Fruit fly (Drosophila melanogaster) whole organism, embryonic: ENCODE results near the gene CG10185.
A peak's percentile ranks its signal among the peaks of the same experiment; 100 is the strongest.

ENCODE experiments used
- Asciz ChIP-seq: fragments of 200-800 bp; sonication (Bioruptor generic); optimal IDR thresholded peaks from 2 replicates; lab custom pipeline; 2017; ENCODE audit warnings: missing biosample characterization, mild to moderate bottlenecking, missing genetic modification characterization, missing genetic modification reagents
- CG13894 ChIP-seq: fragments of 200-800 bp; sonication (Bioruptor generic); optimal IDR thresholded peaks from 3 replicates; lab custom pipeline; 2018; ENCODE audit warnings: missing biosample characterization, mild to moderate bottlenecking, missing genetic modification characterization, moderate library complexity
- CG15479 ChIP-seq: fragments of 200-800 bp; sonication (Bioruptor generic); optimal IDR thresholded peaks from 3 replicates; lab custom pipeline; 2019; ENCODE audit warnings: missing biosample characterization, mild to moderate bottlenecking, missing genetic modification characterization, moderate library complexity
- CG16779 ChIP-seq: fragments of 200-800 bp; sonication (Bioruptor generic); IDR thresholded peaks from 2 replicates; pipeline ENCODE4 v1.3.6; 2022; ENCODE audit warnings: missing biosample characterization, missing genetic modification characterization
- CG16815 ChIP-seq: fragments of 200-800 bp; sonication (Bioruptor generic); optimal IDR thresholded peaks from 3 replicates; lab custom pipeline; 2017; ENCODE audit warnings: missing biosample characterization, mild to moderate bottlenecking, missing genetic modification characterization
- CG17568 ChIP-seq: fragments of 200-800 bp; sonication (Bioruptor generic); optimal IDR thresholded peaks from 2 replicates; lab custom pipeline; 2018; ENCODE audit warnings: missing biosample characterization, mild to moderate bottlenecking, missing genetic modification characterization, moderate library complexity
- CG1832 ChIP-seq: fragments of 200-800 bp; sonication (Bioruptor generic); optimal IDR thresholded peaks from 2 replicates; lab custom pipeline; 2017; ENCODE audit warnings: missing biosample characterization, mild to moderate bottlenecking, missing genetic modification characterization, inconsistent platforms
- CG2678 ChIP-seq: fragments of 200-800 bp; sonication (Bioruptor generic); optimal IDR thresholded peaks from 3 replicates; lab custom pipeline; 2019; ENCODE audit warnings: missing biosample characterization, mild to moderate bottlenecking, missing genetic modification characterization, moderate library complexity
- CG3847 ChIP-seq: fragments of 200-800 bp; sonication (Bioruptor generic); IDR thresholded peaks from 2 replicates; pipeline ENCODE4 v1.3.6; 2022; ENCODE audit warnings: missing biosample characterization, missing genetic modification characterization
- CG4424 ChIP-seq: fragments of 200-800 bp; sonication (Bioruptor generic); optimal IDR thresholded peaks from 3 replicates; lab custom pipeline; 2016; ENCODE audit warnings: missing biosample characterization, missing genetic modification characterization
- CG8388 ChIP-seq: fragments of 200-800 bp; sonication (Bioruptor generic); optimal IDR thresholded peaks from 2 replicates; lab custom pipeline; 2019; ENCODE audit warnings: missing biosample characterization, mild to moderate bottlenecking, missing genetic modification characterization, moderate library complexity
- Deaf1 ChIP-seq: fragments of 200-800 bp; optimal IDR thresholded peaks from 3 replicates; lab custom pipeline; 2019; ENCODE audit warnings: missing biosample characterization, mild to moderate bottlenecking, missing genetic modification characterization, moderate library complexity
- Doc3 ChIP-seq: fragments of 200-800 bp; sonication (Bioruptor generic); IDR thresholded peaks from 3 replicates; pipeline ENCODE4 v1.3.6; 2022; ENCODE audit warnings: missing biosample characterization, missing genetic modification characterization; ENCODE audit not compliant: partially characterized antibody
- Drgx ChIP-seq: fragments of 200-800 bp; sonication (Bioruptor generic); IDR thresholded peaks from 2 replicates; pipeline ENCODE4 v1.3.6; 2022; ENCODE audit warnings: missing biosample characterization, missing genetic modification characterization
- Ets65A ChIP-seq: fragments of 200-800 bp; sonication (Bioruptor generic); peaks from one replicate; lab custom pipeline; 2016; ENCODE audit warnings: missing biosample characterization, missing genetic modification characterization
- Hr39 ChIP-seq: fragments of >200 bp; optimal IDR thresholded peaks from 2 replicates; lab custom pipeline; 2017
- Kr ChIP-seq: fragments of 200-800 bp; sonication (Bioruptor generic); optimal IDR thresholded peaks from 2 replicates; lab custom pipeline; 2017; ENCODE audit warnings: missing biosample characterization, mild to moderate bottlenecking, missing genetic modification characterization
- Nf-YB ChIP-seq: fragments of 200-800 bp; sonication (Bioruptor generic); optimal IDR thresholded peaks from 3 replicates; lab custom pipeline; 2019; ENCODE audit warnings: missing biosample characterization, mild to moderate bottlenecking, missing genetic modification characterization, moderate library complexity
- Nf-YC ChIP-seq: fragments of 200-800 bp; optimal IDR thresholded peaks from 3 replicates; lab custom pipeline; 2019; ENCODE audit warnings: missing biosample characterization, mild to moderate bottlenecking, missing genetic modification characterization, moderate library complexity
- Side ChIP-seq: fragments of 200-800 bp; sonication (Bioruptor generic); optimal IDR thresholded peaks from 2 replicates; lab custom pipeline; 2016; ENCODE audit warnings: missing biosample characterization, missing genetic modification characterization
- Sin3A ChIP-seq: fragments of >200 bp; optimal IDR thresholded peaks from 2 replicates; lab custom pipeline; 2018
- Sry-δ ChIP-seq: fragments of 200-800 bp; sonication (Bioruptor generic); optimal IDR thresholded peaks from 2 replicates; lab custom pipeline; 2016; ENCODE audit warnings: missing biosample characterization, missing genetic modification characterization
- Trl ChIP-seq, 3 experiments: fragments of >200 bp in 2 of 3; fragments of 200-800 bp in 1 of 3; sonication (Bioruptor generic) in 1 of 3; optimal IDR thresholded peaks; 2 replicates in 1 of 3; 3 replicates in 2 of 3; lab custom pipeline; 2016 to 2017; ENCODE audit warnings: missing biosample characterization in 1 of 3, missing genetic modification characterization in 1 of 3
- Xrp1 ChIP-seq: fragments of 200-800 bp; sonication (Bioruptor generic); IDR thresholded peaks from 2 replicates; pipeline ENCODE4 v1.3.6; 2022; ENCODE audit warnings: missing biosample characterization, missing genetic modification characterization
- ap ChIP-seq: fragments of 200-800 bp; sonication (Bioruptor generic); IDR thresholded peaks from 2 replicates; pipeline ENCODE4 v1.3.6; 2022; ENCODE audit warnings: missing biosample characterization, missing genetic modification characterization
- ara ChIP-seq: fragments of 200-800 bp; sonication (Bioruptor generic); IDR thresholded peaks from 2 replicates; pipeline ENCODE4 v1.3.6; 2022; ENCODE audit warnings: missing biosample characterization, missing genetic modification characterization
- btn ChIP-seq: fragments of 200-800 bp; sonication (Bioruptor generic); optimal IDR thresholded peaks from 2 replicates; lab custom pipeline; 2016; ENCODE audit warnings: missing biosample characterization, missing genetic modification characterization
- cg ChIP-seq: fragments of 200-800 bp; sonication (Bioruptor generic); optimal IDR thresholded peaks from 3 replicates; lab custom pipeline; 2019; ENCODE audit warnings: missing biosample characterization, mild to moderate bottlenecking, missing genetic modification characterization, moderate library complexity
- chm ChIP-seq: fragments of 200-800 bp; sonication (Bioruptor generic); IDR thresholded peaks from 2 replicates; pipeline ENCODE4 v1.3.6; 2022; ENCODE audit warnings: missing biosample characterization, missing genetic modification characterization
- crol ChIP-seq: fragments of 200-800 bp; sonication (Bioruptor generic); IDR thresholded peaks from 2 replicates; pipeline ENCODE4 v1.3.6; 2022; ENCODE audit warnings: missing biosample characterization, missing genetic modification characterization
- dati ChIP-seq: fragments of 200-800 bp; sonication (Bioruptor generic); IDR thresholded peaks from 2 replicates; pipeline ENCODE4 v1.3.6; 2022; ENCODE audit warnings: missing biosample characterization, missing genetic modification characterization
- hbn ChIP-seq: fragments of 200-800 bp; sonication (Bioruptor generic); IDR thresholded peaks from 2 replicates; pipeline ENCODE4 v1.3.6; 2022; ENCODE audit warnings: missing biosample characterization, missing genetic modification characterization; ENCODE audit not compliant: partially characterized antibody
- pb ChIP-seq: fragments of 200-800 bp; sonication (Bioruptor generic); optimal IDR thresholded peaks from 3 replicates; lab custom pipeline; 2016; ENCODE audit warnings: missing biosample characterization, missing genetic modification characterization
- row ChIP-seq: fragments of 200-800 bp; sonication (Bioruptor generic); IDR thresholded peaks from 3 replicates; pipeline ENCODE4 v1.3.6; 2022; ENCODE audit warnings: missing biosample characterization, missing genetic modification characterization
- schlank ChIP-seq: fragments of 200-800 bp; sonication (Bioruptor generic); optimal IDR thresholded peaks from 2 replicates; lab custom pipeline; 2018; ENCODE audit warnings: missing biosample characterization, mild to moderate bottlenecking, missing genetic modification characterization
- trem ChIP-seq: fragments of 200-800 bp; optimal IDR thresholded peaks from 3 replicates; lab custom pipeline; 2019; ENCODE audit warnings: missing biosample characterization, mild to moderate bottlenecking, missing genetic modification characterization, moderate library complexity
- tx ChIP-seq: fragments of 200-800 bp; sonication (Bioruptor generic); optimal IDR thresholded peaks from 2 replicates; lab custom pipeline; 2016; ENCODE audit warnings: missing biosample characterization, missing genetic modification characterization

Gene CG10185

DNA sequence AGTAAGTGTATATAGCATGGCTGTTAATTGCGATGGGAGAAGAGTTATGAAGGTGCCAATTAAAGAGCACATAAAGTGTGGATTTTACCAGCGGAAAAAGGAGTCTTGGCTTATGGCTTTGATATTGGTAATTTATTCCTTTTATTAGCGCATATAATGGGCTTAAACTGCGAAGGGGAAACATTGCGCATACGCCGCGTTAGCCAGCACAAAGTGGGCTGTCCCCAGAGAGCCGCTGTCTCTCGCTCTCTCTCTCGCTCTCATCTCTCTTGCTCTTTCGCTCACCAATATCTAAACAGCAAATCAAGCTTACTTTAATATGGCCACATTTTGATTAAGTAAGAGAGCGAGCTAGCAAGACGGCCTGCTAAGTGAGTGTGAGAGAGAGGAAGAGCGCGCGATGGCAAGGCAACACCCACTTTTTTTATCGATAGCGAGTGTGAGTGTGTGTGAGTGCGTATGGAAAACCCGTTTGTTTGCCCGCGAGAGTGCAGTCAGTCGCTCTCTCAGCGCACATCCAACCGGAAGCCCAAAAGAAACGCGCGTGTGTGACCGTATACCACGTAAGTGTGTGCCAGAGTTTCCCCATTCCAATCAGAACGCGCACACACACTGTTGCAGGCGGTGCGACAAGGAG is 41.7 kb downstream of the CG10185 start, which contains the start of gene pnr (continued):
- TF ChIP-seq hbn (GFP tag; lab: Robert Waterston, UW) (peak; percentile 30; the same call in 1 of the 2 replicates), CG13894 (tag; lab: Kevin White, UChicago) (no peak), Side (peak; percentile 20), schlank (tag; lab: Kevin White, UChicago) (no peak), Sry-δ (GFP tag; lab: Kevin White, UChicago) (no peak), Trl (optimal IDR thresholded peaks at IDR 0.05; lab: Kevin White, UChicago) (peak; percentile 85), Trl (GFP tag; optimal IDR thresholded peaks at IDR 0.05; lab: Kevin White, UChicago) (peak; percentile 50), Xrp1 (GFP tag; lab: Robert Waterston, UW) (0 out of 2 replicates have a peak, but pooled peaks have one; percentile 20), btn (GFP tag; lab: Kevin White, UChicago) (no peak), ap (no peak), trem (tag; lab: Kevin White, UChicago) (no peak), CG17568 (no peak), dati (GFP tag; lab: Robert Waterston, UW) (no peak), Sin3A (no peak), CG4424 (GFP tag; lab: Kevin White, UChicago) (no peak), Asciz (no peak), CG16779 (no peak)
- TF ChIP-seq, all 482 proteins: peak for 132

DNA sequence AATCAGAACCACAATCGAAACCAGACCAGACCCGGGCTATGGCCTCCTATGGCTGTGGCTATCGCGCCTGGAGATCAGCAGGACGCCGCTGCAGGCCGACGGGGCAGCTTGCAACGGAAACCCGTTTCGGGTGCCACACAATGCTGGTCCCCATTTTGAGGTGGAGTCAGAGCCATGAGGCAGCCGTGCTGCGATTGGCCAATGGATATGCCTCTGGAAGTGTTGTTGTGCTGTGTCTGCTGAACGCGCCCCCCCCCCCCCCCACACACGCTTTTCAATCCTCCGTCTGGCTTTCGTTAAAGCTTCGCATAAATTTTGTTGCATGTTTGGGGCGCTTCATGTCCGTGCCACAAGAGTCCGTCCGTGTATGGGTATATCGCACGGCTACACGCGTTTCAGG is 43.3 kb downstream of the CG10185 start:
- TF ChIP-seq tx (no peak), Hr39 (lab: Kevin White, UChicago) (peak; percentile 61), cg (GFP tag; lab: Kevin White, UChicago) (peak; percentile 7), Ets65A (peak; percentile 60), Kr (GFP tag; lab: Kevin White, UChicago) (no peak), CG2678 (tag; lab: Kevin White, UChicago) (no peak), chm (GFP tag; lab: Robert Waterston, UW) (no peak), Doc3 (no peak), pb (GFP tag; lab: Kevin White, UChicago) (no peak), Nf-YC (tag; lab: Kevin White, UChicago) (peak; percentile 80), CG3847 (no peak), crol (GFP tag; lab: Robert Waterston, UW) (peak; percentile 50), Nf-YB (peak; percentile 91), row (GFP tag; lab: Robert Waterston, UW) (0 out of 3 replicates have a peak, but pooled peaks have one; percentile 0), ara (no peak)

DNA sequence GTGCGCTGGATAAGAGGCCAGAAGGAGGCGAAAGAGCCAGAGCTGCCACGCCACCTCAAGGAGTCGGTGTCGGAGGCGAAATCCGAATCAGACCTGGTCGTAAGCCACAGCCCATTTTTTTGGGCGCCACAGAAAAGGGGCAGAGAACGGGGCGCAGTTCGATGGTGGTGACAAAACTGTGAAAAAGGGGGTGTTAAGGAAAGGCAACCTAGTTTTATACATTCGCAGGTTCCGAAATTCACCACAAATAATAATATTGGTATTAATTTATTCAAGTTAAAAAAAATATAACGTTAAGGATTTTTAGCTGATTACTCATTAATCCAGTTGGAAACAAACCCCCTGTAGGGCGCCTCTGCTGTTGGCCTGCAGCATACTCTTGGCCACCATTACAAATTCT is 43.8 kb downstream of the CG10185 start:
- TF ChIP-seq row (GFP tag; lab: Robert Waterston, UW) (0 out of 3 replicates have a peak, but pooled peaks have one; percentile 7), Drgx (GFP tag; lab: Robert Waterston, UW) (no peak)

DNA sequence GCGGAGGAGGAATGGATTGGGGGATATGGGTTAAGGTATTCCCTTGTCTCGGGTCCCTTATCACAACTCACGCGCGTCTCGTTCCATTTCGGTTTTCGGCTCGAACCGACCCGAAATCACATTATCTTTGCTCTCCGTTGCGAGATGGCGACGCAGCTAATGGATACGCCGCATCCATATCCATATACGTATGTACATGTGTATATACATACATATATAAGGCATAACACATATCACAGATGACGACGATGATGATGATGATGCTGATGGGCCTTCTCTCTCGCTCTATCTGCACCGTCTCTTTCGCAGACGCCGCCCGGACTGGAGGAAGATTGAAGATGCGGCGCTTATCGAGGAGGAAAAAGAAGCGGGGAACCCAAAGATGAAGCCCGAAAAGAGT is 45.4 kb downstream of the CG10185 start:
- peak; percentile 55 for TF ChIP-seq CG15479 (GFP tag; lab: Kevin White, UChicago)
- peak; percentile 61 for TF ChIP-seq Nf-YB
- TF ChIP-seq CG16815 (GFP tag; lab: Kevin White, UChicago), result no peak
- TF ChIP-seq crol (GFP tag; lab: Robert Waterston, UW), result peak; percentile 39; the same call in 1 of the 2 replicates
- no peak for TF ChIP-seq CG8388 (GFP tag; lab: Kevin White, UChicago)
- peak; percentile 29 for TF ChIP-seq CG1832 (GFP tag; lab: Kevin White, UChicago)
- peak; percentile 5 for TF ChIP-seq Nf-YC (tag; lab: Kevin White, UChicago)
- TF ChIP-seq Deaf1 (tag; lab: Kevin White, UChicago), result peak; percentile 40
